Comparison of ENCODE assay signal across 6 fruit fly cellular contexts in the genomic region with DNA sequence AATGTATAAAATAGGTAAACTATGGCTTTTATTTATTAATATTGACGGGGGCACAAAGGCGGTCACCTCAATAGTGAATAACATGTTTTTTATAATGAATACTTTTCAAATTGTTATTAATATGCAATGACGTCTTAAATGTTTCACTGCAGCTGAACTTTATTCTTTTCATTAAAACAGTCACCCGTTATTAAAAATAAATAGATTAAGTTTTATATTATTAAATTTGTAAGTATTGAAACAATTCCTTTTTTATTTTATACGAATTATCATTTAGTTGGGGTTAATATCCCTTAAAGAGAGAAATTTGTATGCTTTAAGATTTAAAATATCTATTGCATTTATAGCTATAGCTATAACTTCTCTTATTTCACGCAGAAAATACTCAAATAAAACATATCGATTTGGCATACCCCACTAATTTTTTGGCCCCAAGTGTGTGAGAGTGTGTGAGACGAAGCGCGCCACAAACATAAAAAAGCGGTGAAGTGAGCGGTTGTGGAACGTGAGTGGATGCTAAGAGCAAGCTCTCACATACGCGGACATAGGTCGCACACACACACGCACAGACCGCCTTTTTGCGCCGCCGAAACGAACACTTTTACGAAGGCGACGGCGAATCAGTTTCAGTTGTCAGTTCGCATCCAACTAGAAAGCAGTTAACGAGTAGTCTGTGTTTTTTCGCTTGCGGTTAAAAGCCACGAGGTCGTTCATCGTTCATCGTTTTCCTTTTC.
A peak's percentile ranks its signal among the peaks of the same experiment; 100 is the strongest.
TF ChIP-seq lines count a peak whose summit lies in the region.

A gene (plus strand): TSS at position 626 of the 734 bp plus-strand sequence.

- peak; percentile 19 for TF ChIP-seq CTCF in whole organism, embryonic (GFP tag; optimal IDR thresholded peaks at IDR 0.05; lab: Kevin White, UChicago)

TF ChIP-seq in whole organism, 6 proteins besides CTCF, POLR2A, EP300 and RAD21:
- TF ChIP-seq EcR (GFP tag; optimal IDR thresholded peaks at IDR 0.05; lab: Kevin White, UChicago), result no peak
- TF ChIP-seq Dll (optimal IDR thresholded peaks at IDR 0.05; lab: Kevin White, UChicago), result peak; percentile 27

TF ChIP-seq in whole organism, adult, 20 proteins besides CTCF, POLR2A, EP300 and RAD21 (continues in another document):
- TF ChIP-seq CG11617 (GFP tag; optimal IDR thresholded peaks at IDR 0.05; lab: Kevin White, UChicago), result peak; percentile 84
- TF ChIP-seq bab1 (GFP tag; optimal IDR thresholded peaks at IDR 0.05; lab: Kevin White, UChicago), result peak; percentile 66
- no peak for TF ChIP-seq Clk (GFP tag; optimal IDR thresholded peaks at IDR 0.05; lab: Kevin White, UChicago)
- peak; percentile 58 for TF ChIP-seq CG7045 (GFP tag; optimal IDR thresholded peaks at IDR 0.05; lab: Kevin White, UChicago)
- TF ChIP-seq CG5204 (GFP tag; optimal IDR thresholded peaks at IDR 0.05; lab: Kevin White, UChicago), result peak; percentile 48
- TF ChIP-seq Hr96 (GFP tag; optimal IDR thresholded peaks at IDR 0.05; lab: Kevin White, UChicago), result no peak
- TF ChIP-seq CG7101 (tag; optimal IDR thresholded peaks at IDR 0.05; lab: Kevin White, UChicago), result peak; percentile 66
- no peak for TF ChIP-seq Crg-1 (GFP tag; optimal IDR thresholded peaks at IDR 0.05; lab: Kevin White, UChicago)
- TF ChIP-seq tj (GFP tag; optimal IDR thresholded peaks at IDR 0.05; lab: Kevin White, UChicago), result no peak
- no peak for TF ChIP-seq cnc (optimal IDR thresholded peaks at IDR 0.05; lab: Kevin White, UChicago)
- peak; percentile 80 for TF ChIP-seq CG33017 (tag; optimal IDR thresholded peaks at IDR 0.05; lab: Kevin White, UChicago)
- TF ChIP-seq CG14711 (tag; optimal IDR thresholded peaks at IDR 0.05; lab: Kevin White, UChicago), result peak; percentile 73
- peak; percentile 20 for TF ChIP-seq CG1620 (GFP tag; optimal IDR thresholded peaks at IDR 0.05; lab: Kevin White, UChicago)
- peak; percentile 24 for TF ChIP-seq toe (GFP tag; optimal IDR thresholded peaks at IDR 0.05; lab: Kevin White, UChicago)
- peak; percentile 99 for TF ChIP-seq Mnt (GFP tag; optimal IDR thresholded peaks at IDR 0.05; lab: Kevin White, UChicago)
- TF ChIP-seq CG12768 (GFP tag; optimal IDR thresholded peaks at IDR 0.05; lab: Kevin White, UChicago), result peak; percentile 57

TF ChIP-seq in whole organism, embryonic, 481 proteins besides CTCF, POLR2A, EP300 and RAD21 (continues in another document):
- peak; percentile 55 for TF ChIP-seq Spps (tag; optimal IDR thresholded peaks at IDR 0.05; lab: Kevin White, UChicago)
- TF ChIP-seq grau (tag; optimal IDR thresholded peaks at IDR 0.05; lab: Kevin White, UChicago), result peak; percentile 92
- TF ChIP-seq CG13123 (GFP tag; optimal IDR thresholded peaks at IDR 0.05; lab: Kevin White, UChicago), result peak; percentile 30
- TF ChIP-seq CG4360 (GFP tag; IDR thresholded peaks at IDR 0.05; lab: Robert Waterston, UW), result no peak
- TF ChIP-seq lilli (GFP tag; optimal IDR thresholded peaks at IDR 0.05; lab: Kevin White, UChicago), result peak; percentile 36
- TF ChIP-seq CrebB (tag; optimal IDR thresholded peaks at IDR 0.05; lab: Kevin White, UChicago), result peak; percentile 10
- peak; percentile 76 for TF ChIP-seq cg (GFP tag; optimal IDR thresholded peaks at IDR 0.05; lab: Kevin White, UChicago)
- peak; percentile 89 for TF ChIP-seq phol (tag; optimal IDR thresholded peaks at IDR 0.05; lab: Kevin White, UChicago)
- peak; percentile 79 for TF ChIP-seq unpg (GFP tag; optimal IDR thresholded peaks at IDR 0.05; lab: Kevin White, UChicago)
- peak; percentile 72 for TF ChIP-seq CG11723 (GFP tag; optimal IDR thresholded peaks at IDR 0.05; lab: Kevin White, UChicago)
- no peak for TF ChIP-seq tll (GFP tag; optimal IDR thresholded peaks at IDR 0.05; lab: Kevin White, UChicago)
- no peak for TF ChIP-seq kni (GFP tag; optimal IDR thresholded peaks at IDR 0.05; lab: Kevin White, UChicago)
- peak; percentile 59 for TF ChIP-seq CG3847 (GFP tag; IDR thresholded peaks at IDR 0.05; lab: Robert Waterston, UW)
- TF ChIP-seq CG10209 (GFP tag; optimal IDR thresholded peaks at IDR 0.05; lab: Kevin White, UChicago), result peak; percentile 89
- peak; percentile 88 for TF ChIP-seq CG9727 (GFP tag; optimal IDR thresholded peaks at IDR 0.05; lab: Kevin White, UChicago)
- no peak for TF ChIP-seq CG7963 (GFP tag; IDR thresholded peaks at IDR 0.05; lab: Robert Waterston, UW; ENCODE audit: partially characterized antibody)

TF ChIP-seq in whole organism, prepupa, 60 proteins besides CTCF, POLR2A, EP300 and RAD21 (continues in another document):
- TF ChIP-seq Hr39 (GFP tag; optimal IDR thresholded peaks at IDR 0.05; lab: Kevin White, UChicago), result peak; percentile 43
- TF ChIP-seq CG4318 (GFP tag; optimal IDR thresholded peaks at IDR 0.05; lab: Kevin White, UChicago), result peak; percentile 59
- TF ChIP-seq CG9139 (GFP tag; optimal IDR thresholded peaks at IDR 0.05; lab: Kevin White, UChicago), result peak; percentile 32
- peak; percentile 64 for TF ChIP-seq CG3032 (tag; optimal IDR thresholded peaks at IDR 0.05; lab: Kevin White, UChicago)
- peak; percentile 74; the same call in 2 of the 3 replicates for TF ChIP-seq CG8119 (GFP tag; IDR thresholded peaks at IDR 0.05; lab: Robert Waterston, UW)
- TF ChIP-seq CG11294 (GFP tag; IDR thresholded peaks at IDR 0.05; lab: Robert Waterston, UW), result no peak
- TF ChIP-seq Smox (GFP tag; optimal IDR thresholded peaks at IDR 0.05; lab: Kevin White, UChicago), result peak; percentile 62
- peak; percentile 87 for TF ChIP-seq Eip78C (GFP tag; lab: Kevin White, UChicago)
- peak; percentile 27 to 82 for TF ChIP-seq salr (GFP tag; optimal IDR thresholded peaks at IDR 0.05; lab: Kevin White, UChicago)
- TF ChIP-seq Met (GFP tag; optimal IDR thresholded peaks at IDR 0.05; lab: Kevin White, UChicago), result peak; percentile 63
- peak; percentile 47 for TF ChIP-seq Eip75B (GFP tag; optimal IDR thresholded peaks at IDR 0.05; lab: Kevin White, UChicago)
- peak; percentile 43 for TF ChIP-seq CG11762 (GFP tag; optimal IDR thresholded peaks at IDR 0.05; lab: Kevin White, UChicago; ENCODE audit: insufficient read depth)
- peak; percentile 69 for TF ChIP-seq CG10631 (GFP tag; optimal IDR thresholded peaks at IDR 0.05; lab: Kevin White, UChicago)
- TF ChIP-seq CG10669 (GFP tag; optimal IDR thresholded peaks at IDR 0.05; lab: Kevin White, UChicago), result peak; percentile 59
- peak; percentile 51 for TF ChIP-seq CG31627 (GFP tag; optimal IDR thresholded peaks at IDR 0.05; lab: Kevin White, UChicago)
- TF ChIP-seq Gug (GFP tag; IDR thresholded peaks at IDR 0.05; lab: Robert Waterston, UW), result peak; percentile 26; the same call in 1 of the 2 replicates

TF ChIP-seq in whole organism, pupa, 21 proteins besides CTCF, POLR2A, EP300 and RAD21 (continues in another document):
- TF ChIP-seq CG13204 (GFP tag; optimal IDR thresholded peaks at IDR 0.05; lab: Kevin White, UChicago) (peak; percentile 39), Pif1A (GFP tag; optimal IDR thresholded peaks at IDR 0.05; lab: Kevin White, UChicago) (peak; percentile 54), CG10348 (GFP tag; IDR thresholded peaks at IDR 0.05; lab: Robert Waterston, UW) (no peak), CG4496 (GFP tag; IDR thresholded peaks at IDR 0.05; lab: Robert Waterston, UW) (peak; percentile 70; the same call in 1 of the 3 replicates), CG9948 (tag; optimal IDR thresholded peaks at IDR 0.05; lab: Kevin White, UChicago) (peak; percentile 66), Snoo (tag; optimal IDR thresholded peaks at IDR 0.05; lab: Kevin White, UChicago) (peak; percentile 59), CG8159 (tag; optimal IDR thresholded peaks at IDR 0.05; lab: Kevin White, UChicago) (peak; percentile 76), CG17806 (tag; optimal IDR thresholded peaks at IDR 0.05; lab: Kevin White, UChicago) (peak; percentile 66), Ets98B (GFP tag; IDR thresholded peaks at IDR 0.05; lab: Robert Waterston, UW) (peak; percentile 43), Pif1B (GFP tag; optimal IDR thresholded peaks at IDR 0.05; lab: Kevin White, UChicago) (peak; percentile 43), CG8301 (tag; optimal IDR thresholded peaks at IDR 0.05; lab: Kevin White, UChicago) (peak; percentile 66), EcR (GFP tag; optimal IDR thresholded peaks at IDR 0.05; lab: Kevin White, UChicago) (peak; percentile 43), D1 (tag; optimal IDR thresholded peaks at IDR 0.05; lab: Kevin White, UChicago) (peak; percentile 69), CG14655 (GFP tag; optimal IDR thresholded peaks at IDR 0.05; lab: Kevin White, UChicago) (peak; percentile 70), gl (tag; optimal IDR thresholded peaks at IDR 0.05; lab: Kevin White, UChicago) (no peak), CG32121 (GFP tag; IDR thresholded peaks at IDR 0.05; lab: Robert Waterston, UW) (peak; percentile 60; the same call in 1 of the 2 replicates), rn (GFP tag; IDR thresholded peaks at IDR 0.05; lab: Robert Waterston, UW) (no peak), CG12605 (GFP tag; IDR thresholded peaks at IDR 0.05; lab: Robert Waterston, UW) (peak; percentile 62; the same call in 1 of the 2 replicates)

TF ChIP-seq in whole organism, wandering third instar larva, 38 proteins besides CTCF, POLR2A, EP300 and RAD21 (continues in another document):
- TF ChIP-seq OdsH (GFP tag; optimal IDR thresholded peaks at IDR 0.05; lab: Kevin White, UChicago) (peak; percentile 68), Rel (GFP tag; optimal IDR thresholded peaks at IDR 0.05; lab: Kevin White, UChicago) (no peak), Rel (tag; optimal IDR thresholded peaks at IDR 0.05; lab: Kevin White, UChicago) (no peak), fru (GFP tag; optimal IDR thresholded peaks at IDR 0.05; lab: Kevin White, UChicago) (peak; percentile 65), HLH106 (tag; optimal IDR thresholded peaks at IDR 0.05; lab: Kevin White, UChicago) (peak; percentile 77), h (GFP tag; optimal IDR thresholded peaks at IDR 0.05; lab: Kevin White, UChicago) (peak; percentile 69), N (GFP tag; optimal IDR thresholded peaks at IDR 0.05; lab: Kevin White, UChicago) (no peak), usp (GFP tag; optimal IDR thresholded peaks at IDR 0.05; lab: Kevin White, UChicago) (no peak), CrebA (GFP tag; optimal IDR thresholded peaks at IDR 0.05; lab: Kevin White, UChicago; ENCODE audit: borderline replicate concordance) (peak; percentile 14), Mio (GFP tag; optimal IDR thresholded peaks at IDR 0.05; lab: Kevin White, UChicago) (peak; percentile 23), br (GFP tag; optimal IDR thresholded peaks at IDR 0.05; lab: Kevin White, UChicago) (peak; percentile 56), sv (GFP tag; optimal IDR thresholded peaks at IDR 0.05; lab: Kevin White, UChicago) (no peak), Dif (GFP tag; optimal IDR thresholded peaks at IDR 0.05; lab: Kevin White, UChicago; ENCODE audit: partially characterized antibody) (peak; percentile 83), ey (GFP tag; optimal IDR thresholded peaks at IDR 0.05; lab: Kevin White, UChicago) (peak; percentile 39), GATAd (GFP tag; optimal IDR thresholded peaks at IDR 0.05; lab: Kevin White, UChicago) (no peak), Abd-B (GFP tag; optimal IDR thresholded peaks at IDR 0.05; lab: Kevin White, UChicago) (no peak), psq (GFP tag; optimal IDR thresholded peaks at IDR 0.05; lab: Kevin White, UChicago) (peak; percentile 69), dsf (GFP tag; optimal IDR thresholded peaks at IDR 0.05; lab: Kevin White, UChicago; ENCODE audit: borderline replicate concordance) (no peak), Hr83 (GFP tag; optimal IDR thresholded peaks at IDR 0.05; lab: Kevin White, UChicago; ENCODE audit: poor library complexity, severe bottlenecking) (peak; percentile 80)
